Worm (Caenorhabditis elegans) whole organism, L4 larva: ENCODE data around the gene C05G5.7.

ENCODE experiments used
- F26F4.8 ChIP-seq: fragments of 200-800 bp; sonication (Bioruptor generic); conservative IDR thresholded peaks from 2 replicates; pipeline ENCODE4 v1.3.6; 2022; ENCODE audit warnings: missing genetic modification characterization, missing compliant biosample characterization
- F44E2.7 ChIP-seq: fragments of 200-800 bp; sonication (Bioruptor generic); IDR thresholded peaks from 2 replicates; pipeline ENCODE4 v2.1.2; 2022; ENCODE audit warnings: missing genetic modification characterization, missing compliant biosample characterization
- F49E8.2 ChIP-seq: sonication (generic microtip); optimal IDR thresholded peaks from 2 replicates; lab custom pipeline; 2016; ENCODE audit warnings: missing compliant biosample characterization, mild to moderate bottlenecking, missing genetic modification characterization, borderline replicate concordance
- R02D3.7 ChIP-seq: fragments of 150-350 bp; sonication (generic microtip); optimal IDR thresholded peaks from 3 replicates; lab custom pipeline; 2014; ENCODE audit warnings: missing biosample characterization, missing genetic modification characterization
- Y105C5A.15 ChIP-seq: fragments of 200-800 bp; sonication (Bioruptor generic); IDR thresholded peaks from 2 replicates; pipeline ENCODE4 v1.3.6; 2022; ENCODE audit warnings: missing genetic modification characterization, missing compliant biosample characterization
- Y48G9A.11 ChIP-seq: fragments of 200-800 bp; sonication (Bioruptor generic); IDR thresholded peaks from 2 replicates; pipeline ENCODE4 v1.3.6; 2022; ENCODE audit warnings: missing genetic modification reagents, missing genetic modification characterization, missing compliant biosample characterization
- Y75B8A.6 ChIP-seq: fragments of 200-800 bp; sonication (Bioruptor generic); IDR thresholded peaks from 2 replicates; pipeline ENCODE4 v1.3.6; 2022; ENCODE audit warnings: missing genetic modification reagents, missing genetic modification characterization, missing compliant biosample characterization
- aha-1 ChIP-seq: fragments of 150-350 bp; peaks from one replicate; lab custom pipeline; 2014; ENCODE audit warnings: missing biosample characterization, missing genetic modification characterization
- arid-1 ChIP-seq: fragments of 200-800 bp; sonication (Bioruptor generic); conservative IDR thresholded peaks from 2 replicates; pipeline ENCODE4 v1.3.6; 2022; ENCODE audit warnings: missing genetic modification reagents, missing genetic modification characterization, missing compliant biosample characterization
- attf-4 ChIP-seq: sonication (generic microtip); optimal IDR thresholded peaks from 3 replicates; lab custom pipeline; 2017; ENCODE audit warnings: missing biosample characterization, missing genetic modification characterization
- ceh-20 ChIP-seq: fragments of 200-800 bp; sonication (Bioruptor generic); IDR thresholded peaks from 2 replicates; pipeline ENCODE4 v1.3.6; 2022; ENCODE audit warnings: missing genetic modification reagents, missing genetic modification characterization, missing compliant biosample characterization
- ceh-32 ChIP-seq: sonication (generic microtip); optimal IDR thresholded peaks from 2 replicates; lab custom pipeline; 2016; ENCODE audit warnings: mild to moderate bottlenecking, missing genetic modification characterization, missing compliant biosample characterization; ENCODE audit not compliant: poor library complexity
- ceh-62 ChIP-seq: sonication (generic microtip); optimal IDR thresholded peaks from 2 replicates; lab custom pipeline; 2017; ENCODE audit warnings: missing biosample characterization, missing genetic modification characterization
- ctbp-1 ChIP-seq: fragments of 200-800 bp; sonication (Bioruptor generic); IDR thresholded peaks from 2 replicates; pipeline ENCODE4 v1.3.6; 2022; ENCODE audit warnings: missing genetic modification reagents, missing genetic modification characterization, missing compliant biosample characterization
- daf-12 ChIP-seq: fragments of 150-350 bp; optimal IDR thresholded peaks from 2 replicates; lab custom pipeline; 2014; ENCODE audit warnings: missing biosample characterization, missing genetic modification reagents, missing genetic modification characterization
- daf-19 ChIP-seq: fragments of 200-800 bp; sonication (Bioruptor generic); conservative IDR thresholded peaks from 2 replicates; pipeline ENCODE4 v1.3.6; 2022; ENCODE audit warnings: missing genetic modification characterization, missing compliant biosample characterization
- dmd-6 ChIP-seq: fragments of 200-800 bp; sonication (Bioruptor generic); IDR thresholded peaks from 2 replicates; pipeline ENCODE4 v1.3.6; 2022; ENCODE audit warnings: missing genetic modification reagents, missing genetic modification characterization, missing compliant biosample characterization
- dmd-8 ChIP-seq: fragments of 200-800 bp; sonication (Bioruptor generic); IDR thresholded peaks from 2 replicates; pipeline ENCODE4 v1.3.6; 2022; ENCODE audit warnings: missing genetic modification characterization, missing compliant biosample characterization
- dmd-9 ChIP-seq: fragments of 200-800 bp; sonication (Bioruptor generic); IDR thresholded peaks from 2 replicates; pipeline ENCODE4 v1.3.6; 2022; ENCODE audit warnings: missing genetic modification reagents, missing genetic modification characterization, missing compliant biosample characterization
- dpl-1 ChIP-seq: fragments of 150-350 bp; optimal IDR thresholded peaks from 2 replicates; lab custom pipeline; 2014; ENCODE audit warnings: missing biosample characterization, missing genetic modification reagents, missing genetic modification characterization
- duxl-1 ChIP-seq: sonication (generic microtip); optimal IDR thresholded peaks from 2 replicates; lab custom pipeline; 2016; ENCODE audit warnings: mild to moderate bottlenecking, missing genetic modification characterization, moderate library complexity, missing compliant biosample characterization; ENCODE audit not compliant: poor library complexity
- egl-43 ChIP-seq: fragments of 200-800 bp; sonication (Bioruptor generic); IDR thresholded peaks from 2 replicates; pipeline ENCODE4 v1.3.6; 2022; ENCODE audit warnings: missing genetic modification reagents, missing genetic modification characterization, missing compliant biosample characterization
- gei-8 ChIP-seq: fragments of 200-800 bp; sonication (Bioruptor generic); optimal IDR thresholded peaks from 2 replicates; lab custom pipeline; 2018; ENCODE audit warnings: mild to moderate bottlenecking, missing genetic modification characterization, missing compliant biosample characterization
- hlh-11 ChIP-seq: fragments of 200-800 bp; sonication (Bioruptor generic); optimal IDR thresholded peaks from 2 replicates; lab custom pipeline; 2018; ENCODE audit warnings: mild to moderate bottlenecking, missing genetic modification characterization, missing compliant biosample characterization
- hmg-1.1 ChIP-seq: fragments of 200-800 bp; sonication (Bioruptor generic); IDR thresholded peaks from 2 replicates; pipeline ENCODE4 v1.3.6; 2022; ENCODE audit warnings: missing genetic modification reagents, missing genetic modification characterization, missing compliant biosample characterization
- lin-13 ChIP-seq: fragments of 150-350 bp; optimal IDR thresholded peaks from 2 replicates; lab custom pipeline; 2014; ENCODE audit warnings: missing biosample characterization, missing genetic modification reagents, missing genetic modification characterization
- lin-29 ChIP-seq: fragments of 200-800 bp; sonication (Bioruptor generic); IDR thresholded peaks from 2 replicates; pipeline ENCODE4 v1.3.6; 2022; ENCODE audit warnings: missing genetic modification reagents, missing genetic modification characterization, missing compliant biosample characterization
- lin-38 ChIP-seq: fragments of 200-800 bp; sonication (Bioruptor generic); IDR thresholded peaks from 2 replicates; pipeline ENCODE4 v1.3.6; 2022; ENCODE audit warnings: missing genetic modification reagents, missing genetic modification characterization, missing compliant biosample characterization
- lin-39 ChIP-seq: fragments of 150-350 bp; optimal IDR thresholded peaks from 2 replicates; lab custom pipeline; 2014; ENCODE audit warnings: missing biosample characterization, missing genetic modification reagents, missing genetic modification characterization
- lir-3 ChIP-seq: sonication (generic microtip); optimal IDR thresholded peaks from 2 replicates; lab custom pipeline; 2016; ENCODE audit warnings: mild to moderate bottlenecking, missing genetic modification characterization, missing compliant biosample characterization
- madf-5 ChIP-seq, 2 experiments: fragments of 200-800 bp; sonication (Bioruptor generic); IDR thresholded peaks; 2 replicates each; pipeline ENCODE4 v1.3.6; 2022; ENCODE audit warnings: missing compliant biosample characterization in 2 of 2, missing genetic modification characterization in 2 of 2
- mdl-1 ChIP-seq, 2 experiments: fragments of 150-350 bp in 1 of 2; sonication (generic microtip) in 1 of 2; optimal IDR thresholded peaks; 2 replicates each; lab custom pipeline; 2014 to 2017; ENCODE audit warnings: missing biosample characterization in 2 of 2, missing genetic modification characterization in 2 of 2
- mxl-2 ChIP-seq: fragments of 200-800 bp; sonication (Bioruptor generic); conservative IDR thresholded peaks from 2 replicates; pipeline ENCODE4 v1.3.6; 2022; ENCODE audit warnings: missing genetic modification reagents, missing genetic modification characterization, missing compliant biosample characterization
- mxl-3 ChIP-seq: fragments of 200-800 bp; sonication (Bioruptor generic); optimal IDR thresholded peaks from 2 replicates; lab custom pipeline; 2018; ENCODE audit warnings: mild to moderate bottlenecking, missing genetic modification characterization, missing compliant biosample characterization
- nhr-10 ChIP-seq: fragments of 150-350 bp; optimal IDR thresholded peaks from 2 replicates; lab custom pipeline; 2014; ENCODE audit warnings: missing biosample characterization, missing genetic modification characterization
- nhr-11 ChIP-seq: fragments of 150-350 bp; optimal IDR thresholded peaks from 2 replicates; lab custom pipeline; 2014; ENCODE audit warnings: missing biosample characterization, missing genetic modification characterization
- nhr-237 ChIP-seq: sonication (generic microtip); optimal IDR thresholded peaks from 2 replicates; lab custom pipeline; 2017; ENCODE audit warnings: missing biosample characterization, missing genetic modification characterization
- nhr-25 ChIP-seq: sonication (generic microtip); optimal IDR thresholded peaks from 2 replicates; lab custom pipeline; 2017; ENCODE audit warnings: missing genetic modification characterization, mild to moderate bottlenecking, missing compliant biosample characterization, antibody characterized with exemption, moderate library complexity, borderline replicate concordance; ENCODE audit not compliant: insufficient read depth
- nhr-48 ChIP-seq: sonication (generic microtip); optimal IDR thresholded peaks from 2 replicates; lab custom pipeline; 2016; ENCODE audit warnings: mild to moderate bottlenecking, missing genetic modification characterization, missing compliant biosample characterization
- php-3 ChIP-seq: fragments of 200-800 bp; sonication (Bioruptor generic); IDR thresholded peaks from 2 replicates; pipeline ENCODE4 v1.3.6; 2022; ENCODE audit warnings: missing genetic modification reagents, missing genetic modification characterization, missing compliant biosample characterization
- pqm-1 ChIP-seq: sonication (generic microtip); optimal IDR thresholded peaks from 2 replicates; lab custom pipeline; 2017; ENCODE audit warnings: missing biosample characterization, missing genetic modification characterization
- rbr-2 ChIP-seq: sonication (generic microtip); optimal IDR thresholded peaks from 2 replicates; lab custom pipeline; 2016; ENCODE audit warnings: missing genotype, missing genetic modification characterization, missing compliant biosample characterization
- skn-1 ChIP-seq: fragments of 150-350 bp; optimal IDR thresholded peaks from 2 replicates; lab custom pipeline; 2014; ENCODE audit warnings: missing biosample characterization, missing genetic modification characterization
- snpc-1.2 ChIP-seq: fragments of 200-800 bp; sonication (Bioruptor generic); IDR thresholded peaks from 2 replicates; pipeline ENCODE4 v1.3.6; 2022; ENCODE audit warnings: missing genetic modification reagents, missing genetic modification characterization, missing compliant biosample characterization
- snpc-4 ChIP-seq: fragments of 150-350 bp; optimal IDR thresholded peaks from 2 replicates; lab custom pipeline; 2014; ENCODE audit warnings: missing biosample characterization, missing genetic modification characterization
- spr-1 ChIP-seq: sonication (generic microtip); optimal IDR thresholded peaks from 2 replicates; lab custom pipeline; 2016; ENCODE audit warnings: mild to moderate bottlenecking, missing genetic modification characterization, missing compliant biosample characterization
- tra-1 ChIP-seq: fragments of 200-800 bp; sonication (Bioruptor generic); IDR thresholded peaks from 2 replicates; pipeline ENCODE4 v1.3.6; 2022; ENCODE audit warnings: missing genetic modification reagents, missing genetic modification characterization, missing compliant biosample characterization
- unc-39 ChIP-seq: sonication (generic microtip); optimal IDR thresholded peaks from 2 replicates; lab custom pipeline; 2017; ENCODE audit warnings: missing biosample characterization, missing genetic modification characterization
- zag-1 ChIP-seq: fragments of 150-350 bp; optimal IDR thresholded peaks from 2 replicates; lab custom pipeline; 2014; ENCODE audit warnings: missing biosample characterization, missing genetic modification characterization
- zip-11 ChIP-seq: fragments of 200-800 bp; sonication (Bioruptor generic); IDR thresholded peaks from 2 replicates; pipeline ENCODE4 v1.3.6; 2022; ENCODE audit warnings: missing genetic modification characterization, missing compliant biosample characterization
- ztf-7 ChIP-seq: fragments of 150-350 bp; optimal IDR thresholded peaks from 2 replicates; lab custom pipeline; 2014; ENCODE audit warnings: missing biosample characterization, missing genetic modification characterization

The C05G5.7 gene

DNA sequence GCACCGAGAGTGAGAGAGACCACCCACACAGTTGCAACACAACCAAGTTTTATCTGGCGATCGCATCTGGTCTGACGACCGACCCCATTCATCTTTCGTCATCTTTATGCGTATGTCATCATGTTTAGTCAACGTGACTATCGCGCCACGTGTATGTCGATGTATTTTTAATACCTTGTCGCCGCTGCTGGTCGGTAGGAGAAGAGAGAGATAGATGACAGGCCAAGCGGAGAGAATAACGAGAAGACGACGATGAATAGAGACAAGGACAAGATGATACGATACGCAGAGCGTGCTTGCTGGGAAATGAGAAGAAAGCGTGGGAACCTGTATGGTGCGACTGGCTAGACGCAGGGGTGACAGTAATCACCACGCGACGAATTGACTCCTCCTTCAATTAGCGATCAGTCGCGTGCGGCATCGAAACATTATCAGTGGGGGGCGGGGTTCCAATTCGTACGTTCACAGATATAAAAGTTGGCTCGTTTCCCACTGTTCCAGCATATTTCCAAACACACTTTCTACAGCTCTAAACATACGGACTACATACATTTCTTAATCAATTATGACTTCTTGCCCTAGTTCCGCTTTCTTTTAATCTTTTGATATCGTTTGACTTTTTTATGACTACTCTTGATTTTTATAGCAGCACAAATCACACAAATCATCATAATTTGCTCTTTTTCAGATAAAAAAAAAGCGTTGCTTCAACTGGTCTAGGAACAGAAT is 46.9 kb upstream of the C05G5.7 start, which contains the start of gene tatn-1:
Gene tatn-1, plus strand, starts transcription at position 689 of the 729 bp plus-strand sequence.
- TF ChIP-seq skn-1 (tag; lab: Kevin White, UChicago) (no peak), F26F4.8 (GFP tag; lab: Robert Waterston, UW) (no peak), mdl-1 (tag; optimal IDR thresholded peaks at IDR 0.05; lab: Kevin White, UChicago) (peak; percentile 94 to 98), ztf-7 (tag; lab: Kevin White, UChicago) (peak; percentile 39), F44E2.7 (no peak), mxl-2 (GFP tag; lab: Robert Waterston, UW) (0 out of 2 replicates have a peak, but pooled peaks have one; percentile 3), lin-38 (GFP tag; lab: Robert Waterston, UW) (peak; percentile 35), nhr-48 (tag; lab: Kevin White, UChicago) (peak; percentile 98), Y105C5A.15 (GFP tag; lab: Robert Waterston, UW) (no peak), php-3 (GFP tag; lab: Robert Waterston, UW) (peak; percentile 87; the same call in 1 of the 2 replicates), dmd-6 (GFP tag; lab: Robert Waterston, UW) (peak; percentile 97), nhr-11 (no peak), pqm-1 (tag; lab: Kevin White, UChicago) (peak; percentile 51), egl-43 (GFP tag; lab: Robert Waterston, UW) (0 out of 2 replicates have a peak, but pooled peaks have one; percentile 11), gei-8 (GFP tag; lab: Kevin White, UChicago) (peak; percentile 80), hmg-1.1 (GFP tag; lab: Robert Waterston, UW) (peak; percentile 25; the same call in 1 of the 2 replicates), nhr-25 (tag; lab: Kevin White, UChicago) (peak; percentile 61), unc-39 (tag; lab: Kevin White, UChicago) (no peak), Y75B8A.6 (GFP tag; lab: Robert Waterston, UW) (no peak), ctbp-1 (GFP tag; lab: Robert Waterston, UW) (no peak), duxl-1 (tag; lab: Kevin White, UChicago) (no peak), tra-1 (peak; percentile 85), dpl-1 (GFP tag; lab: Kevin White, UChicago) (no peak), daf-19 (no peak), lin-39 (no peak), dmd-8 (GFP tag; lab: Robert Waterston, UW) (no peak), snpc-4 (tag; lab: Kevin White, UChicago) (no peak), lin-29 (GFP tag; lab: Robert Waterston, UW) (no peak), ceh-32 (tag; lab: Kevin White, UChicago) (no peak), zag-1 (tag; lab: Kevin White, UChicago) (no peak), dmd-9 (no peak), ceh-20 (no peak), zip-11 (GFP tag; lab: Robert Waterston, UW) (no peak), R02D3.7 (tag; lab: Kevin White, UChicago) (no peak), mxl-3 (GFP tag; lab: Kevin White, UChicago) (peak; percentile 99), lir-3 (no peak), lin-13 (peak; percentile 30), daf-12 (tag; lab: Kevin White, UChicago) (no peak), hlh-11 (peak; percentile 97), ceh-62 (tag; lab: Kevin White, UChicago) (no peak), nhr-10 (peak; percentile 81), arid-1 (GFP tag; lab: Robert Waterston, UW) (0 out of 2 replicates have a peak, but pooled peaks have one; percentile 11), snpc-1.2 (GFP tag; lab: Robert Waterston, UW) (no peak), madf-5 (GFP tag; IDR thresholded peaks at IDR 0.05; lab: Robert Waterston, UW) (no peak), Y48G9A.11 (no peak), rbr-2 (tag; lab: Kevin White, UChicago) (peak; percentile 47), spr-1 (tag; lab: Kevin White, UChicago) (peak; percentile 61), nhr-237 (tag; lab: Kevin White, UChicago) (no peak), F49E8.2 (tag; lab: Kevin White, UChicago) (no peak), aha-1 (tag; lab: Kevin White, UChicago) (peak; percentile 99), attf-4 (no peak)
